Worm (Caenorhabditis elegans) whole organism, L2 larva: ENCODE measurements around the gene clec-143.

Source experiments
- aly-2 ChIP-seq: fragments of 150-350 bp; optimal IDR thresholded peaks from 2 replicates; lab custom pipeline; 2014; ENCODE audit warnings: missing biosample characterization, missing genetic modification characterization
- blmp-1 ChIP-seq: sonication (generic microtip); optimal IDR thresholded peaks from 2 replicates; lab custom pipeline; 2017; ENCODE audit warnings: missing genetic modification characterization, mild to moderate bottlenecking, missing compliant biosample characterization, antibody characterized with exemption, moderate library complexity; ENCODE audit not compliant: insufficient read depth
- mab-5 ChIP-seq: fragments of 150-350 bp; optimal IDR thresholded peaks from 2 replicates; lab custom pipeline; 2014; ENCODE audit warnings: missing biosample characterization, missing genetic modification characterization
- mbf-1 ChIP-seq: sonication (generic microtip); optimal IDR thresholded peaks from 2 replicates; lab custom pipeline; 2017; ENCODE audit warnings: missing biosample characterization, missing genetic modification characterization
- skn-1 ChIP-seq: sonication (generic microtip); optimal IDR thresholded peaks from 2 replicates; lab custom pipeline; 2017; ENCODE audit warnings: missing biosample characterization, missing genetic modification characterization
- unc-62 ChIP-seq: fragments of 150-350 bp; optimal IDR thresholded peaks from 2 replicates; lab custom pipeline; 2014; ENCODE audit warnings: missing biosample characterization, missing genetic modification reagents, missing genetic modification characterization

- TF ChIP-seq mbf-1 (tag; lab: Kevin White, UChicago) (no peak), blmp-1 (tag; lab: Kevin White, UChicago) (no peak), skn-1 (no peak), aly-2 (tag; lab: Kevin White, UChicago) (no peak), mab-5 (tag; lab: Kevin White, UChicago) (no peak), unc-62 (GFP tag; lab: Kevin White, UChicago) (no peak)
These were observed 15.5 kb upstream of the clec-143 start for ce11 chrII:10485640-10486039.
